Fruit fly (Drosophila melanogaster) whole organism, adult: ENCODE measurements around the gene CG17110.

Source experiments
- CG14711 ChIP-seq: fragments of 200-800 bp; sonication (Bioruptor generic); optimal IDR thresholded peaks from 2 replicates; lab custom pipeline; 2018; ENCODE audit warnings: missing biosample characterization, mild to moderate bottlenecking, missing genetic modification characterization, moderate library complexity
- CG33017 ChIP-seq: fragments of 200-800 bp; sonication (Bioruptor generic); optimal IDR thresholded peaks from 2 replicates; lab custom pipeline; 2018; ENCODE audit warnings: missing biosample characterization, mild to moderate bottlenecking, missing genetic modification characterization, moderate library complexity
- Hr96 ChIP-seq: fragments of 200-800 bp; sonication (Bioruptor generic); optimal IDR thresholded peaks from 2 replicates; lab custom pipeline; 2016; ENCODE audit warnings: missing biosample characterization, missing genetic modification characterization
- Mnt ChIP-seq: fragments of 200-800 bp; sonication (Bioruptor generic); optimal IDR thresholded peaks from 2 replicates; lab custom pipeline; 2016; ENCODE audit warnings: missing biosample characterization, mild to moderate bottlenecking, missing genetic modification characterization
- pad ChIP-seq: fragments of 200-800 bp; sonication (Bioruptor generic); optimal IDR thresholded peaks from 3 replicates; lab custom pipeline; 2017; ENCODE audit warnings: missing biosample characterization, missing genetic modification characterization, mild to moderate bottlenecking, moderate library complexity, missing genetic modification reagents

DNA sequence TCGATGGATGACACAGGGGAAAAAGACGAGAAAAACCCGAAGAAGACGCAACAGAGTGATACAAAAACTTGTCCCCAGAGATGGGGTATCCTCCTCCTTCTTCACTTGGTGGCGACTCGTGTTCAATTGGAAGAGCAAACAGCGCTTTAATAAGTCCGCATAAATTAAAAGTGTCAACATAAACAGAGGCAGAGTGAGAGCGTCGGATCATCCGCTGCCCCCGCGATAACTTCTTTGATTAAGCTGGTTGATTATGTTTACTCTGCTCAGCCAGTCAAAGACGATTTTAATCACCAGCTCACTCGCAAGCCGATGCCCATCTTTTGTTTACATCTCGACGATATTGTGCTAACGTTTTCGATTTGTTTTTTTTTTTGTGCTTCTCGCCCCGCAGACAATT is 28.3 kb downstream of the CG17110 start:
- TF ChIP-seq CG33017 (no peak), Mnt (GFP tag; lab: Kevin White, UChicago) (no peak), CG14711 (tag; lab: Kevin White, UChicago) (no peak), pad (GFP tag; lab: Kevin White, UChicago) (no peak), Hr96 (GFP tag; lab: Kevin White, UChicago) (no peak)
